Worm (Caenorhabditis elegans) whole organism, L4 larva: ENCODE results near the gene nhr-129.

Source experiments
- T20F7.1 ChIP-seq: fragments of 200-800 bp; sonication (Bioruptor generic); optimal IDR thresholded peaks from 2 replicates; lab custom pipeline; 2018; ENCODE audit warnings: mild to moderate bottlenecking, missing genetic modification characterization, missing compliant biosample characterization
- lin-15B ChIP-seq: fragments of 150-350 bp; sonication (generic microtip); optimal IDR thresholded peaks from 3 replicates; lab custom pipeline; 2014; ENCODE audit warnings: missing biosample characterization, missing genetic modification characterization
- mep-1 ChIP-seq: fragments of 150-350 bp; sonication (generic microtip); optimal IDR thresholded peaks from 3 replicates; lab custom pipeline; 2014; ENCODE audit warnings: missing biosample characterization, missing genetic modification characterization
- nhr-6 ChIP-seq: fragments of 150-350 bp; optimal IDR thresholded peaks from 2 replicates; lab custom pipeline; 2014; ENCODE audit warnings: missing biosample characterization, missing genetic modification characterization
- pha-4 ChIP-seq, 2 experiments: fragments of 150-350 bp in 1 of 2; fragments of 200-800 bp in 1 of 2; sonication (Bioruptor generic) in 1 of 2; IDR thresholded peaks in 1 of 2; optimal IDR thresholded peaks in 1 of 2; 2 replicates each; pipeline versions ENCODE4 v1.3.6 to Lab custom; 2014 to 2022; ENCODE audit warnings: missing genetic modification characterization in 2 of 2, missing genetic modification reagents in 2 of 2, missing biosample characterization in 1 of 2, missing compliant biosample characterization in 1 of 2
- sdz-12 ChIP-seq: fragments of 200-800 bp; sonication (Bioruptor generic); optimal IDR thresholded peaks from 2 replicates; lab custom pipeline; 2018; ENCODE audit warnings: mild to moderate bottlenecking, missing genetic modification characterization, missing compliant biosample characterization
- zag-1 ChIP-seq: fragments of 150-350 bp; optimal IDR thresholded peaks from 2 replicates; lab custom pipeline; 2014; ENCODE audit warnings: missing biosample characterization, missing genetic modification characterization

ce11 chrV:13342235-13342634 is 11.4 kb upstream of the nhr-129 start:
- no peak for TF ChIP-seq sdz-12
- TF ChIP-seq nhr-6 = no peak
- TF ChIP-seq lin-15B = no peak
- TF ChIP-seq mep-1 (tag; lab: Kevin White, UChicago) = no peak
- TF ChIP-seq T20F7.1 (GFP tag; lab: Kevin White, UChicago) = no peak
- no peak for TF ChIP-seq pha-4 (GFP tag; IDR thresholded peaks at IDR 0.05; lab: Robert Waterston, UW)
- no peak for TF ChIP-seq pha-4 (tag; optimal IDR thresholded peaks at IDR 0.05; lab: Kevin White, UChicago)
- no peak for TF ChIP-seq zag-1 (tag; lab: Kevin White, UChicago)
